Fruit fly (Drosophila melanogaster) whole organism, embryonic: ENCODE results near the gene niki.

Experiments
- B-H1 ChIP-seq: fragments of 200-800 bp; sonication (Bioruptor generic); IDR thresholded peaks from 3 replicates; pipeline ENCODE4 v1.3.6; 2022; ENCODE audit warnings: missing biosample characterization, missing genetic modification characterization
- CG11695 ChIP-seq: fragments of 200-800 bp; sonication (Bioruptor generic); IDR thresholded peaks from 3 replicates; pipeline ENCODE4 v1.3.6; 2022; ENCODE audit warnings: missing biosample characterization, missing genetic modification characterization
- CG12155 ChIP-seq: fragments of 200-800 bp; sonication (Bioruptor generic); optimal IDR thresholded peaks from 3 replicates; lab custom pipeline; 2016; ENCODE audit warnings: missing biosample characterization, missing genetic modification characterization
- CG13287 ChIP-seq: fragments of 200-800 bp; sonication (Bioruptor generic); IDR thresholded peaks from 2 replicates; pipeline ENCODE4 v1.3.6; 2022; ENCODE audit warnings: missing biosample characterization, missing genetic modification characterization; ENCODE audit not compliant: partially characterized antibody
- CG13624 ChIP-seq: fragments of 200-800 bp; sonication (Bioruptor generic); optimal IDR thresholded peaks from 2 replicates; lab custom pipeline; 2016; ENCODE audit warnings: missing biosample characterization, missing genetic modification characterization
- CG17361 ChIP-seq: fragments of 200-800 bp; sonication (Bioruptor generic); IDR thresholded peaks from 3 replicates; pipeline ENCODE4 v1.3.6; 2022; ENCODE audit warnings: missing biosample characterization, missing genetic modification characterization
- CG2116 ChIP-seq: fragments of 200-800 bp; sonication (Bioruptor generic); optimal IDR thresholded peaks from 3 replicates; lab custom pipeline; 2018; ENCODE audit warnings: missing biosample characterization, mild to moderate bottlenecking, missing genetic modification characterization
- CG4282 ChIP-seq: fragments of 200-800 bp; sonication (Bioruptor generic); optimal IDR thresholded peaks from 2 replicates; lab custom pipeline; 2016; ENCODE audit warnings: missing biosample characterization, missing genetic modification characterization
- CG4328 ChIP-seq: fragments of 200-800 bp; sonication (Bioruptor generic); optimal IDR thresholded peaks from 3 replicates; lab custom pipeline; 2017; ENCODE audit warnings: missing biosample characterization, missing genetic modification reagents, missing genetic modification characterization
- CG43689 ChIP-seq: fragments of 200-800 bp; sonication (Bioruptor generic); IDR thresholded peaks from 2 replicates; pipeline ENCODE4 v1.3.6; 2022; ENCODE audit warnings: missing biosample characterization, missing genetic modification characterization
- CG4854 ChIP-seq: fragments of 200-800 bp; sonication (Bioruptor generic); optimal IDR thresholded peaks from 2 replicates; lab custom pipeline; 2016; ENCODE audit warnings: missing biosample characterization, missing genetic modification characterization, inconsistent platforms
- CG6791 ChIP-seq: fragments of 200-800 bp; sonication (Bioruptor generic); IDR thresholded peaks from 3 replicates; pipeline ENCODE4 v1.3.6; 2022; ENCODE audit warnings: missing biosample characterization, missing genetic modification characterization; ENCODE audit not compliant: partially characterized antibody
- CG7556 ChIP-seq: fragments of 200-800 bp; sonication (Bioruptor generic); optimal IDR thresholded peaks from 2 replicates; lab custom pipeline; 2017; ENCODE audit warnings: missing biosample characterization, mild to moderate bottlenecking, missing genetic modification characterization
- CG7745 ChIP-seq: fragments of 200-800 bp; sonication (Bioruptor generic); optimal IDR thresholded peaks from 2 replicates; lab custom pipeline; 2018; ENCODE audit warnings: missing biosample characterization, mild to moderate bottlenecking, missing genetic modification characterization, moderate library complexity
- CG7928 ChIP-seq: fragments of 200-800 bp; sonication (Bioruptor generic); optimal IDR thresholded peaks from 2 replicates; lab custom pipeline; 2017; ENCODE audit warnings: missing biosample characterization, mild to moderate bottlenecking, missing genetic modification characterization
- CG8290 ChIP-seq, 3 experiments: fragments of 200-800 bp; sonication (Bioruptor generic); optimal IDR thresholded peaks; 2 replicates each; lab custom pipeline; 2016 to 2019; ENCODE audit warnings: missing biosample characterization in 3 of 3, missing genetic modification characterization in 3 of 3, mild to moderate bottlenecking in 2 of 3, moderate library complexity in 1 of 3
- CG8478 ChIP-seq: fragments of >200 bp; optimal IDR thresholded peaks from 2 replicates; lab custom pipeline; 2018
- CG8765 ChIP-seq: fragments of 200-800 bp; sonication (Bioruptor generic); IDR thresholded peaks from 2 replicates; pipeline ENCODE4 v1.3.6; 2022; ENCODE audit warnings: missing biosample characterization, missing genetic modification characterization
- CTCF ChIP-seq: fragments of 200-800 bp; sonication (Bioruptor generic); optimal IDR thresholded peaks from 2 replicates; lab custom pipeline; 2017; ENCODE audit warnings: missing biosample characterization, mild to moderate bottlenecking, missing genetic modification characterization, moderate library complexity
- CrebB ChIP-seq: fragments of 200-800 bp; sonication (Bioruptor generic); optimal IDR thresholded peaks from 3 replicates; lab custom pipeline; 2018; ENCODE audit warnings: missing biosample characterization, mild to moderate bottlenecking, missing genetic modification characterization
- Eip74EF ChIP-seq, 2 experiments: fragments of 200-800 bp in 1 of 2; fragments of >200 bp in 1 of 2; sonication (Bioruptor generic) in 1 of 2; optimal IDR thresholded peaks; 2 replicates each; lab custom pipeline; 2017 to 2019; ENCODE audit warnings: missing biosample characterization in 2 of 2, missing genetic modification characterization in 2 of 2, mild to moderate bottlenecking in 1 of 2, moderate library complexity in 1 of 2
- Fer3 ChIP-seq: fragments of 200-800 bp; sonication (Bioruptor generic); optimal IDR thresholded peaks from 2 replicates; lab custom pipeline; 2018; ENCODE audit warnings: missing biosample characterization, mild to moderate bottlenecking, missing genetic modification characterization, moderate library complexity
- Gsc ChIP-seq: fragments of 200-800 bp; sonication (Bioruptor generic); IDR thresholded peaks from 2 replicates; pipeline ENCODE4 v1.3.6; 2022; ENCODE audit warnings: missing biosample characterization, missing genetic modification characterization
- Lim3 ChIP-seq: fragments of 200-800 bp; sonication (Bioruptor generic); IDR thresholded peaks from 2 replicates; pipeline ENCODE4 v1.3.6; 2022; ENCODE audit warnings: missing biosample characterization, missing genetic modification characterization
- NFAT ChIP-seq: fragments of 200-800 bp; sonication (Bioruptor generic); IDR thresholded peaks from 2 replicates; pipeline ENCODE4 v1.3.6; 2022; ENCODE audit warnings: missing biosample characterization, missing genetic modification characterization
- NK7.1 ChIP-seq: fragments of 200-800 bp; sonication (Bioruptor generic); optimal IDR thresholded peaks from 3 replicates; lab custom pipeline; 2016; ENCODE audit warnings: missing biosample characterization, missing genetic modification characterization
- NfI ChIP-seq: fragments of 200-800 bp; sonication (Bioruptor generic); optimal IDR thresholded peaks from 3 replicates; lab custom pipeline; 2018; ENCODE audit warnings: missing biosample characterization, mild to moderate bottlenecking, missing genetic modification characterization, moderate library complexity
- Scr ChIP-seq: fragments of 200-800 bp; sonication (Bioruptor generic); IDR thresholded peaks from 2 replicates; pipeline ENCODE4 v1.3.6; 2022; ENCODE audit warnings: missing biosample characterization, missing genetic modification characterization; ENCODE audit not compliant: partially characterized antibody
- ara ChIP-seq: fragments of 200-800 bp; sonication (Bioruptor generic); IDR thresholded peaks from 2 replicates; pipeline ENCODE4 v1.3.6; 2022; ENCODE audit warnings: missing biosample characterization, missing genetic modification characterization
- bcd ChIP-seq: fragments of 200-800 bp; sonication (Bioruptor generic); optimal IDR thresholded peaks from 2 replicates; lab custom pipeline; 2017; ENCODE audit warnings: missing biosample characterization, mild to moderate bottlenecking, missing genetic modification characterization
- cg ChIP-seq: fragments of 200-800 bp; sonication (Bioruptor generic); optimal IDR thresholded peaks from 3 replicates; lab custom pipeline; 2019; ENCODE audit warnings: missing biosample characterization, mild to moderate bottlenecking, missing genetic modification characterization, moderate library complexity
- corto ChIP-seq: fragments of 200-800 bp; sonication (Bioruptor generic); optimal IDR thresholded peaks from 2 replicates; lab custom pipeline; 2016; ENCODE audit warnings: missing biosample characterization, mild to moderate bottlenecking, missing genetic modification characterization, moderate library complexity
- crp ChIP-seq, 2 experiments: fragments of 200-800 bp; sonication (Bioruptor generic); optimal IDR thresholded peaks; 2 replicates in 1 of 2; 3 replicates in 1 of 2; lab custom pipeline; 2017; ENCODE audit warnings: missing biosample characterization in 2 of 2, missing genetic modification characterization in 2 of 2, mild to moderate bottlenecking in 1 of 2, moderate library complexity in 1 of 2
- disco-r ChIP-seq: fragments of 200-800 bp; sonication (Bioruptor generic); optimal IDR thresholded peaks from 2 replicates; lab custom pipeline; 2016; ENCODE audit warnings: missing biosample characterization, missing genetic modification characterization
- dpn ChIP-seq, 2 experiments: fragments of 200-800 bp; sonication (Bioruptor generic); optimal IDR thresholded peaks; 3 replicates each; lab custom pipeline; 2016; ENCODE audit warnings: missing biosample characterization in 2 of 2, missing genetic modification characterization in 2 of 2
- esg ChIP-seq: fragments of 200-800 bp; sonication (Bioruptor generic); conservative IDR thresholded peaks from 2 replicates; pipeline ENCODE4 v1.3.6; 2022; ENCODE audit warnings: missing biosample characterization, missing genetic modification characterization
- eve ChIP-seq, 2 experiments: fragments of >200 bp; optimal IDR thresholded peaks; 2 replicates each; lab custom pipeline; 2017; ENCODE audit warnings: missing biosample characterization in 2 of 2, missing genetic modification characterization in 2 of 2
- fd64A ChIP-seq: fragments of 200-800 bp; sonication (Bioruptor generic); optimal IDR thresholded peaks from 3 replicates; lab custom pipeline; 2018; ENCODE audit warnings: missing biosample characterization, mild to moderate bottlenecking, missing genetic modification characterization
- gem ChIP-seq: fragments of 200-800 bp; sonication (Bioruptor generic); optimal IDR thresholded peaks from 2 replicates; lab custom pipeline; 2019; ENCODE audit warnings: missing biosample characterization, mild to moderate bottlenecking, missing genetic modification characterization, moderate library complexity
- her ChIP-seq: fragments of 200-800 bp; sonication (Bioruptor generic); optimal IDR thresholded peaks from 2 replicates; lab custom pipeline; 2016; ENCODE audit warnings: missing biosample characterization, missing genetic modification characterization
- insv ChIP-seq, 2 experiments: fragments of 200-800 bp; sonication (Bioruptor generic); optimal IDR thresholded peaks; 3 replicates each; lab custom pipeline; 2016 to 2018; ENCODE audit warnings: missing biosample characterization in 2 of 2, missing genetic modification characterization in 2 of 2
- lilli ChIP-seq: fragments of 200-800 bp; sonication (Bioruptor generic); optimal IDR thresholded peaks from 3 replicates; lab custom pipeline; 2016; ENCODE audit warnings: missing biosample characterization, missing genetic modification characterization
- nau ChIP-seq: fragments of 200-800 bp; sonication (Bioruptor generic); optimal IDR thresholded peaks from 3 replicates; lab custom pipeline; 2017; ENCODE audit warnings: missing biosample characterization, mild to moderate bottlenecking, missing genetic modification characterization, missing genetic modification reagents
- nerfin-2 ChIP-seq: fragments of 200-800 bp; sonication (Bioruptor generic); IDR thresholded peaks from 2 replicates; pipeline ENCODE4 v1.3.6; 2022; ENCODE audit warnings: missing biosample characterization, missing genetic modification characterization; ENCODE audit not compliant: partially characterized antibody
- pum ChIP-seq: fragments of 200-800 bp; sonication (Bioruptor generic); optimal IDR thresholded peaks from 2 replicates; lab custom pipeline; 2016; ENCODE audit warnings: missing biosample characterization, missing genetic modification characterization
- rib ChIP-seq: fragments of 200-800 bp; sonication (Bioruptor generic); IDR thresholded peaks from 2 replicates; pipeline ENCODE4 v1.3.6; 2022; ENCODE audit warnings: missing biosample characterization, missing genetic modification characterization
- slp2 ChIP-seq: fragments of 200-800 bp; sonication (Bioruptor generic); optimal IDR thresholded peaks from 2 replicates; lab custom pipeline; 2016; ENCODE audit warnings: missing biosample characterization, missing genetic modification characterization
- sob ChIP-seq: fragments of 200-800 bp; sonication (Bioruptor generic); IDR thresholded peaks from 2 replicates; pipeline ENCODE4 v1.3.6; 2022; ENCODE audit warnings: missing biosample characterization, missing genetic modification characterization
- ttk ChIP-seq: fragments of 200-800 bp; sonication (Bioruptor generic); IDR thresholded peaks from 2 replicates; pipeline ENCODE4 v2.1.2; 2022; ENCODE audit warnings: missing biosample characterization, missing genetic modification characterization
- tup ChIP-seq: fragments of 200-800 bp; sonication (Bioruptor generic); optimal IDR thresholded peaks from 2 replicates; lab custom pipeline; 2016; ENCODE audit warnings: missing biosample characterization, mild to moderate bottlenecking, missing genetic modification characterization, moderate library complexity
- zfh2 ChIP-seq: fragments of 200-800 bp; sonication (Bioruptor generic); optimal IDR thresholded peaks from 2 replicates; lab custom pipeline; 2016; ENCODE audit warnings: missing biosample characterization, missing genetic modification characterization

Gene niki

DNA sequence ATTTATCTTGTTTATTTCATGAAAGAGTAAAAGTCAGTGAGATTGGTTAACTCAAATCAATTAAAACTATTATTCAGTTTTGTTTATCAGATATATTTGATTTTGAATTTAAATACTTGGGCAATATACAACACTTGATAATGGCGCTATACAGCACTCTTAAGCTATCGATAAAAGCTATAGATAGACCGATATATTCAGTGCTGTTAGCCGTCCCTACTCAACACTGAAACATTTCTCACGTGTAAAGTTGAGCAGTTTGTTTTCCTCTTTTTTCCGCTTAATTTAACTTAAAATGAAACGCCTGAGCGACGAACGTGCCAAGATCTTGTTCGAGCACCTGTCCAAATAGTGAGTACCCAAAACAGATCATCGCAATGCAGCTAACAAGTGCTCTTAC is 25.0 kb upstream of the niki start, which contains the start of gene CG7006 (continued):
- no peak for TF ChIP-seq corto
- TF ChIP-seq slp2 (GFP tag; lab: Kevin White, UChicago): peak; percentile 60
- TF ChIP-seq dpn (GFP tag; optimal IDR thresholded peaks at IDR 0.05; lab: Kevin White, UChicago): peak; percentile 84 to 92
- peak; percentile 91 for TF ChIP-seq zfh2
- peak; percentile 58 for TF ChIP-seq pum (GFP tag; lab: Kevin White, UChicago)
- TF ChIP-seq insv (GFP tag; optimal IDR thresholded peaks at IDR 0.05; lab: Kevin White, UChicago): peak in 1 of 2 experiments; percentile 13
- no peak for TF ChIP-seq CTCF (GFP tag; lab: Kevin White, UChicago)
- TF ChIP-seq CG17361 (GFP tag; lab: Robert Waterston, UW): peak; percentile 60; the same call in 2 of the 3 replicates
- TF ChIP-seq CG13624: peak; percentile 90
- peak; percentile 70 for TF ChIP-seq CG8290 (GFP tag; optimal IDR thresholded peaks at IDR 0.05; lab: Kevin White, UChicago)
- TF ChIP-seq CG8290 (tag; optimal IDR thresholded peaks at IDR 0.05; lab: Kevin White, UChicago): no peak
- peak in 1 of 2 experiments; percentile 41 for TF ChIP-seq crp (GFP tag; optimal IDR thresholded peaks at IDR 0.05; lab: Kevin White, UChicago)
- peak; percentile 77 for TF ChIP-seq NfI
- TF ChIP-seq rib (GFP tag; lab: Robert Waterston, UW): 0 out of 2 replicates have a peak, but pooled peaks have one; percentile 33
- peak; percentile 68 for TF ChIP-seq Fer3 (tag; lab: Kevin White, UChicago)
- TF ChIP-seq disco-r: peak; percentile 34
- no peak for TF ChIP-seq CG8765 (GFP tag; lab: Robert Waterston, UW)
- no peak for TF ChIP-seq nau (GFP tag; lab: Kevin White, UChicago)
- TF ChIP-seq CG2116 (GFP tag; lab: Kevin White, UChicago): peak; percentile 67
- peak; percentile 75 for TF ChIP-seq her
- TF ChIP-seq CrebB (tag; lab: Kevin White, UChicago): peak; percentile 2
- peak; percentile 95 for TF ChIP-seq sob (GFP tag; lab: Robert Waterston, UW)
- TF ChIP-seq CG13287 (GFP tag; lab: Robert Waterston, UW): peak; percentile 85
- no peak for TF ChIP-seq cg (GFP tag; lab: Kevin White, UChicago)
- TF ChIP-seq CG7745 (tag; lab: Kevin White, UChicago): no peak
- peak; percentile 52 for TF ChIP-seq ttk (GFP tag; lab: Robert Waterston, UW)
- TF ChIP-seq Eip74EF (GFP tag; optimal IDR thresholded peaks at IDR 0.05; lab: Kevin White, UChicago): no peak
- no peak for TF ChIP-seq B-H1 (GFP tag; lab: Robert Waterston, UW)
- TF ChIP-seq Scr: peak; percentile 75
- peak; percentile 85 for TF ChIP-seq CG12155 (GFP tag; lab: Kevin White, UChicago)
- TF ChIP-seq bcd: no peak
- peak; percentile 46 for TF ChIP-seq CG4328
- TF ChIP-seq esg (GFP tag; lab: Robert Waterston, UW): no peak
- TF ChIP-seq CG43689 (GFP tag; lab: Robert Waterston, UW): no peak
- TF ChIP-seq NFAT (GFP tag; lab: Robert Waterston, UW): peak; percentile 94
- TF ChIP-seq gem (tag; lab: Kevin White, UChicago): no peak
- TF ChIP-seq CG8478 (lab: Kevin White, UChicago): no peak
- peak; percentile 84 for TF ChIP-seq lilli (GFP tag; lab: Kevin White, UChicago)
- peak; percentile 71 for TF ChIP-seq CG4282 (GFP tag; lab: Kevin White, UChicago)
- TF ChIP-seq CG11695 (GFP tag; lab: Robert Waterston, UW): no peak
- peak; percentile 88 for TF ChIP-seq CG6791 (GFP tag; lab: Robert Waterston, UW)
- TF ChIP-seq ara (GFP tag; lab: Robert Waterston, UW): peak; percentile 39; the same call in 1 of the 2 replicates
- TF ChIP-seq Lim3 (GFP tag; lab: Robert Waterston, UW): no peak
- TF ChIP-seq eve (GFP tag; optimal IDR thresholded peaks at IDR 0.05; lab: Kevin White, UChicago): no peak
- peak; percentile 52 for TF ChIP-seq CG7556
- peak; percentile 29 for TF ChIP-seq CG7928 (GFP tag; lab: Kevin White, UChicago)
- TF ChIP-seq Gsc (GFP tag; lab: Robert Waterston, UW): no peak
- peak; percentile 49 for TF ChIP-seq tup
- TF ChIP-seq nerfin-2 (GFP tag; lab: Robert Waterston, UW): 0 out of 2 replicates have a peak, but pooled peaks have one; percentile 54
- TF ChIP-seq CG4854 (GFP tag; lab: Kevin White, UChicago): peak; percentile 65
- TF ChIP-seq fd64A (GFP tag; lab: Kevin White, UChicago): no peak
- peak; percentile 38 for TF ChIP-seq NK7.1
